Worm (Caenorhabditis elegans) whole organism, young adult: ENCODE measurements around the gene abhd-14.

Source experiments
- D2030.7 ChIP-seq: fragments of 200-800 bp; sonication (Bioruptor generic); IDR thresholded peaks from 2 replicates; pipeline ENCODE4 v1.3.6; 2022; ENCODE audit warnings: missing genetic modification reagents, missing genetic modification characterization, missing compliant biosample characterization
- F23B12.7 ChIP-seq: sonication (generic microtip); optimal IDR thresholded peaks from 2 replicates; lab custom pipeline; 2017; ENCODE audit warnings: missing genetic modification characterization, mild to moderate bottlenecking, missing compliant biosample characterization, antibody characterized with exemption, moderate library complexity; ENCODE audit not compliant: insufficient read depth
- F37B4.10 ChIP-seq: fragments of 200-800 bp; sonication (Bioruptor generic); IDR thresholded peaks from 2 replicates; pipeline ENCODE4 v1.3.6; 2022; ENCODE audit warnings: missing genetic modification characterization, missing compliant biosample characterization
- F39B2.1 ChIP-seq: fragments of 200-800 bp; sonication (Bioruptor generic); IDR thresholded peaks from 2 replicates; pipeline ENCODE4 v1.3.6; 2022; ENCODE audit warnings: missing genetic modification reagents, missing genetic modification characterization, missing compliant biosample characterization
- F57A8.1 ChIP-seq: fragments of 200-800 bp; sonication (Bioruptor generic); optimal IDR thresholded peaks from 2 replicates; lab custom pipeline; 2018; ENCODE audit warnings: mild to moderate bottlenecking, missing genetic modification characterization, moderate library complexity, missing compliant biosample characterization
- F57C9.4 ChIP-seq: sonication (generic microtip); optimal IDR thresholded peaks from 2 replicates; lab custom pipeline; 2017; ENCODE audit warnings: mild to moderate bottlenecking, missing genetic modification characterization, missing compliant biosample characterization
- K12H6.12 ChIP-seq: fragments of 200-800 bp; sonication (Bioruptor generic); optimal IDR thresholded peaks from 2 replicates; lab custom pipeline; 2018; ENCODE audit warnings: mild to moderate bottlenecking, missing genetic modification characterization, missing compliant biosample characterization
- T26A5.8 ChIP-seq: sonication (generic microtip); optimal IDR thresholded peaks from 2 replicates; lab custom pipeline; 2016; ENCODE audit warnings: missing genetic modification characterization, missing compliant biosample characterization
- Y53F4B.3 ChIP-seq: fragments of 200-800 bp; sonication (Bioruptor generic); IDR thresholded peaks from 2 replicates; pipeline ENCODE4 v1.3.6; 2022; ENCODE audit warnings: missing genetic modification reagents, missing genetic modification characterization, missing compliant biosample characterization
- Y95B8A.8 ChIP-seq: fragments of 200-800 bp; sonication (Bioruptor generic); IDR thresholded peaks from 2 replicates; pipeline ENCODE4 v1.3.6; 2022; ENCODE audit warnings: missing genetic modification reagents, missing genetic modification characterization, missing compliant biosample characterization
- akir-1 ChIP-seq: fragments of 200-800 bp; sonication (Bioruptor generic); optimal IDR thresholded peaks from 2 replicates; lab custom pipeline; 2018; ENCODE audit warnings: mild to moderate bottlenecking, missing genetic modification characterization, moderate library complexity, missing compliant biosample characterization
- atf-7 ChIP-seq: sonication (generic microtip); optimal IDR thresholded peaks from 2 replicates; lab custom pipeline; 2017; ENCODE audit warnings: mild to moderate bottlenecking, missing genetic modification characterization, missing compliant biosample characterization
- athp-1 ChIP-seq: sonication (generic microtip); optimal IDR thresholded peaks from 2 replicates; lab custom pipeline; 2017; ENCODE audit warnings: mild to moderate bottlenecking, missing genetic modification characterization, missing compliant biosample characterization
- attf-3 ChIP-seq: fragments of 200-800 bp; sonication (Bioruptor generic); conservative IDR thresholded peaks from 2 replicates; pipeline ENCODE4 v1.3.6; 2022; ENCODE audit warnings: missing genetic modification reagents, missing genetic modification characterization, missing compliant biosample characterization
- bed-2 ChIP-seq: fragments of 200-800 bp; sonication (Bioruptor generic); IDR thresholded peaks from 2 replicates; pipeline ENCODE4 v1.3.6; 2022; ENCODE audit warnings: missing genetic modification reagents, missing genetic modification characterization, missing compliant biosample characterization
- ceh-100 ChIP-seq: fragments of 200-800 bp; sonication (Bioruptor generic); IDR thresholded peaks from 2 replicates; pipeline ENCODE4 v1.3.6; 2022; ENCODE audit warnings: missing genetic modification reagents, missing genetic modification characterization, missing compliant biosample characterization
- ceh-27 ChIP-seq: fragments of 200-800 bp; sonication (Bioruptor generic); optimal IDR thresholded peaks from 2 replicates; lab custom pipeline; 2018; ENCODE audit warnings: mild to moderate bottlenecking, missing genetic modification characterization, moderate library complexity, missing compliant biosample characterization
- die-1 ChIP-seq: sonication (generic microtip); optimal IDR thresholded peaks from 2 replicates; lab custom pipeline; 2016; ENCODE audit warnings: missing genotype, mild to moderate bottlenecking, missing genetic modification characterization, missing compliant biosample characterization
- efl-1 ChIP-seq: fragments of 150-350 bp; optimal IDR thresholded peaks from 2 replicates; lab custom pipeline; 2014; ENCODE audit warnings: missing biosample characterization, missing genetic modification reagents, missing genetic modification characterization
- egl-44 ChIP-seq: fragments of 200-800 bp; sonication (Bioruptor generic); IDR thresholded peaks from 2 replicates; pipeline ENCODE4 v1.3.6; 2022; ENCODE audit warnings: missing genetic modification reagents, missing genetic modification characterization, missing compliant biosample characterization
- him-1 ChIP-seq: sonication (generic microtip); optimal IDR thresholded peaks from 2 replicates; lab custom pipeline; 2016; ENCODE audit warnings: missing genotype, missing genetic modification reagents, missing genetic modification characterization, missing compliant biosample characterization
- hlh-12 ChIP-seq: sonication (generic microtip); optimal IDR thresholded peaks from 2 replicates; lab custom pipeline; 2016; ENCODE audit warnings: missing genetic modification characterization, missing compliant biosample characterization
- hmg-1.2 ChIP-seq: fragments of 200-800 bp; sonication (Bioruptor generic); IDR thresholded peaks from 2 replicates; pipeline ENCODE4 v1.3.6; 2022; ENCODE audit warnings: missing genetic modification reagents, missing genetic modification characterization, missing compliant biosample characterization
- hrde-1 ChIP-seq: sonication (generic microtip); optimal IDR thresholded peaks from 2 replicates; lab custom pipeline; 2016; ENCODE audit warnings: missing genetic modification characterization, mild to moderate bottlenecking, missing compliant biosample characterization, moderate library complexity, missing genotype, missing genetic modification reagents, borderline replicate concordance
- lag-1 ChIP-seq: fragments of 200-800 bp; sonication (Bioruptor generic); IDR thresholded peaks from 2 replicates; pipeline ENCODE4 v1.3.6; 2022; ENCODE audit warnings: missing genetic modification reagents, missing genetic modification characterization, missing compliant biosample characterization
- let-526 ChIP-seq: fragments of 200-800 bp; sonication (Bioruptor generic); IDR thresholded peaks from 2 replicates; pipeline ENCODE4 v1.3.6; 2022; ENCODE audit warnings: missing genetic modification reagents, missing genetic modification characterization, missing compliant biosample characterization
- let-607 ChIP-seq, 2 experiments: fragments of 200-800 bp in 1 of 2; sonication (Bioruptor generic) in 1 of 2; sonication (generic microtip) in 1 of 2; optimal IDR thresholded peaks; 2 replicates each; lab custom pipeline; 2016 to 2018; ENCODE audit warnings: mild to moderate bottlenecking in 2 of 2, missing compliant biosample characterization in 2 of 2, missing genetic modification characterization in 2 of 2, moderate library complexity in 2 of 2, missing genotype in 1 of 2
- lin-54 ChIP-seq: fragments of 200-800 bp; sonication (Bioruptor generic); optimal IDR thresholded peaks from 2 replicates; lab custom pipeline; 2018; ENCODE audit warnings: mild to moderate bottlenecking, missing genetic modification characterization, missing compliant biosample characterization
- madf-3 ChIP-seq: fragments of 200-800 bp; sonication (Bioruptor generic); IDR thresholded peaks from 2 replicates; pipeline ENCODE4 v1.3.6; 2022; ENCODE audit warnings: missing genetic modification reagents, missing genetic modification characterization, missing compliant biosample characterization
- nfyb-1 ChIP-seq: fragments of 200-800 bp; sonication (Bioruptor generic); IDR thresholded peaks from 2 replicates; pipeline ENCODE4 v1.3.6; 2022; ENCODE audit warnings: missing genetic modification reagents, missing genetic modification characterization, missing compliant biosample characterization
- nhr-179 ChIP-seq: sonication (generic microtip); optimal IDR thresholded peaks from 2 replicates; lab custom pipeline; 2016; ENCODE audit warnings: mild to moderate bottlenecking, missing genetic modification characterization, missing compliant biosample characterization
- nhr-27 ChIP-seq: fragments of 200-800 bp; sonication (Bioruptor generic); optimal IDR thresholded peaks from 2 replicates; lab custom pipeline; 2018; ENCODE audit warnings: mild to moderate bottlenecking, missing genetic modification characterization, moderate library complexity, missing compliant biosample characterization
- rcor-1 ChIP-seq: fragments of 200-800 bp; sonication (Bioruptor generic); IDR thresholded peaks from 2 replicates; pipeline ENCODE4 v1.3.6; 2022; ENCODE audit warnings: missing genetic modification reagents, missing genetic modification characterization, missing compliant biosample characterization
- repo-1 ChIP-seq: sonication (generic microtip); optimal IDR thresholded peaks from 2 replicates; lab custom pipeline; 2017; ENCODE audit warnings: mild to moderate bottlenecking, missing genetic modification characterization, missing compliant biosample characterization
- sdz-38 ChIP-seq: sonication (generic microtip); optimal IDR thresholded peaks from 2 replicates; lab custom pipeline; 2016; ENCODE audit warnings: missing genotype, missing genetic modification characterization, missing compliant biosample characterization
- sea-2 ChIP-seq: fragments of 200-800 bp; sonication (Bioruptor generic); IDR thresholded peaks from 2 replicates; pipeline ENCODE4 v1.3.6; 2022; ENCODE audit warnings: missing genetic modification characterization, missing compliant biosample characterization
- snpc-1.3 ChIP-seq: sonication (generic microtip); optimal IDR thresholded peaks from 2 replicates; lab custom pipeline; 2017; ENCODE audit warnings: missing genetic modification characterization, mild to moderate bottlenecking, missing compliant biosample characterization, antibody characterized with exemption, moderate library complexity, missing genotype, missing genetic modification reagents; ENCODE audit not compliant: insufficient read depth
- snpc-4 ChIP-seq, 5 experiments: fragments of 150-350 bp in 1 of 5; sonication (generic microtip) in 4 of 5; optimal IDR thresholded peaks; 2 replicates each; lab custom pipeline; 2014 to 2018; ENCODE audit warnings: missing genetic modification characterization in 5 of 5, missing biosample characterization in 3 of 5, antibody characterized with exemption in 2 of 5, mild to moderate bottlenecking in 2 of 5, missing compliant biosample characterization in 2 of 5, missing genotype in 2 of 5, moderate library complexity in 2 of 5, missing genetic modification reagents in 1 of 5
- somi-1 ChIP-seq: fragments of 200-800 bp; sonication (Bioruptor generic); optimal IDR thresholded peaks from 2 replicates; lab custom pipeline; 2018; ENCODE audit warnings: mild to moderate bottlenecking, missing genetic modification characterization, missing compliant biosample characterization
- tbx-9 ChIP-seq: sonication (generic microtip); optimal IDR thresholded peaks from 2 replicates; lab custom pipeline; 2016; ENCODE audit warnings: borderline replicate concordance, missing genetic modification characterization, inconsistent platforms, missing compliant biosample characterization
- tlf-1 ChIP-seq: fragments of 200-800 bp; sonication (Bioruptor generic); optimal IDR thresholded peaks from 2 replicates; lab custom pipeline; 2018; ENCODE audit warnings: mild to moderate bottlenecking, missing genetic modification characterization, missing compliant biosample characterization
- unc-130 ChIP-seq: sonication (generic microtip); optimal IDR thresholded peaks from 2 replicates; lab custom pipeline; 2016; ENCODE audit warnings: missing genetic modification reagents, missing genetic modification characterization, missing compliant biosample characterization
- unc-62 ChIP-seq: fragments of 150-350 bp; optimal IDR thresholded peaks from 2 replicates; lab custom pipeline; 2014; ENCODE audit warnings: missing biosample characterization, missing genetic modification reagents, missing genetic modification characterization
- zim-3 ChIP-seq: sonication (generic microtip); optimal IDR thresholded peaks from 2 replicates; lab custom pipeline; 2017; ENCODE audit warnings: mild to moderate bottlenecking, missing genetic modification characterization, moderate library complexity, missing compliant biosample characterization
- ztf-22 ChIP-seq: fragments of 200-800 bp; sonication (Bioruptor generic); optimal IDR thresholded peaks from 2 replicates; lab custom pipeline; 2018; ENCODE audit warnings: mild to moderate bottlenecking, missing genetic modification characterization, moderate library complexity, missing compliant biosample characterization
- ztf-3 ChIP-seq: fragments of 200-800 bp; sonication (Bioruptor generic); optimal IDR thresholded peaks from 2 replicates; lab custom pipeline; 2018; ENCODE audit warnings: mild to moderate bottlenecking, missing genetic modification characterization, missing compliant biosample characterization

abhd-14 gene

ce11 chrIV:991647-992400, 38.0 kb downstream of the abhd-14 start, which contains the start of gene lep-2 (continued):
- TF ChIP-seq ztf-3 (GFP tag; lab: Kevin White, UChicago), result no peak
- TF ChIP-seq T26A5.8 (tag; lab: Kevin White, UChicago), result no peak
- TF ChIP-seq efl-1, result peak; percentile 64
- TF ChIP-seq D2030.7 (GFP tag; lab: Robert Waterston, UW), result peak; percentile 35; the same call in 1 of the 2 replicates
- TF ChIP-seq F57A8.1, result no peak
- TF ChIP-seq lin-54 (GFP tag; lab: Kevin White, UChicago), result peak; percentile 74
- TF ChIP-seq Y95B8A.8, result no peak
- TF ChIP-seq ceh-27 (GFP tag; lab: Kevin White, UChicago), result no peak
- no peak for TF ChIP-seq atf-7 (tag; lab: Kevin White, UChicago)
- TF ChIP-seq tbx-9, result no peak
- no peak for TF ChIP-seq F57C9.4 (tag; lab: Kevin White, UChicago)
- no peak for TF ChIP-seq athp-1 (tag; lab: Kevin White, UChicago)
- TF ChIP-seq unc-130 (GFP tag; lab: Kevin White, UChicago), result no peak
- no peak for TF ChIP-seq hmg-1.2 (GFP tag; lab: Robert Waterston, UW)
- TF ChIP-seq bed-2 (GFP tag; lab: Robert Waterston, UW), result no peak
- TF ChIP-seq repo-1 (tag; lab: Kevin White, UChicago), result no peak
- peak; percentile 64 for TF ChIP-seq hrde-1 (tag; lab: Kevin White, UChicago)
- TF ChIP-seq snpc-4 (GFP tag; optimal IDR thresholded peaks at IDR 0.05; lab: Kevin White, UChicago), result no peak
- no peak for TF ChIP-seq snpc-4 (tag; optimal IDR thresholded peaks at IDR 0.05; lab: Kevin White, UChicago)
- peak; percentile 49; the same call in 1 of the 2 replicates for TF ChIP-seq attf-3
- TF ChIP-seq nfyb-1 (GFP tag; lab: Robert Waterston, UW), result no peak
- TF ChIP-seq madf-3, result no peak
- TF ChIP-seq lag-1, result no peak
- TF ChIP-seq K12H6.12 (tag; lab: Kevin White, UChicago), result no peak
- TF ChIP-seq Y53F4B.3, result no peak
- no peak for TF ChIP-seq let-607 (tag; optimal IDR thresholded peaks at IDR 0.05; lab: Kevin White, UChicago)
- TF ChIP-seq hlh-12 (tag; lab: Kevin White, UChicago), result no peak
- no peak for TF ChIP-seq nhr-179
- peak; percentile 0 for TF ChIP-seq him-1 (tag; lab: Kevin White, UChicago)
- TF ChIP-seq zim-3 (tag; lab: Kevin White, UChicago), result no peak
- TF ChIP-seq unc-62 (GFP tag; lab: Kevin White, UChicago), result no peak
- no peak for TF ChIP-seq sdz-38 (tag; lab: Kevin White, UChicago)
- TF ChIP-seq rcor-1 (GFP tag; lab: Robert Waterston, UW), result no peak

- no peak for TF ChIP-seq ztf-22 (GFP tag; lab: Kevin White, UChicago)
- no peak for TF ChIP-seq akir-1
- peak; percentile 92 for TF ChIP-seq hmg-1.2 (GFP tag; lab: Robert Waterston, UW)
- peak; percentile 97 for TF ChIP-seq snpc-1.3
- peak; percentile 50 for TF ChIP-seq somi-1 (GFP tag; lab: Kevin White, UChicago)
- peak; percentile 88 for TF ChIP-seq tlf-1
- TF ChIP-seq sea-2, result no peak
- peak; percentile 72 for TF ChIP-seq ceh-100 (GFP tag; lab: Robert Waterston, UW)
- no peak for TF ChIP-seq nhr-27 (tag; lab: Kevin White, UChicago)
- peak; percentile 85; the same call in 1 of the 2 replicates for TF ChIP-seq F37B4.10
- TF ChIP-seq F57C9.4 (tag; lab: Kevin White, UChicago), result no peak
- peak; percentile 80 for TF ChIP-seq him-1 (tag; lab: Kevin White, UChicago)
- TF ChIP-seq F23B12.7 (tag; lab: Kevin White, UChicago), result peak; percentile 53
- TF ChIP-seq die-1 (tag; lab: Kevin White, UChicago), result peak; percentile 71
- TF ChIP-seq F39B2.1 (GFP tag; lab: Robert Waterston, UW), result no peak
- TF ChIP-seq Y53F4B.3, result peak; percentile 82
- no peak for TF ChIP-seq atf-7 (tag; lab: Kevin White, UChicago)
- TF ChIP-seq egl-44 (GFP tag; lab: Robert Waterston, UW), result peak; percentile 64; the same call in 1 of the 2 replicates
- no peak for TF ChIP-seq let-526 (GFP tag; lab: Robert Waterston, UW)
Observed at ce11 chrIV:991181-991642, 38.6 kb downstream of the abhd-14 start.
